Fruit fly (Drosophila melanogaster) whole organism, embryonic: ENCODE measurements around the gene SecCl.

Experiments used
- ATbp ChIP-seq: fragments of 200-800 bp; sonication (Bioruptor generic); optimal IDR thresholded peaks from 2 replicates; lab custom pipeline; 2017; ENCODE audit warnings: missing biosample characterization, mild to moderate bottlenecking, missing genetic modification characterization, missing genetic modification reagents
- Awh ChIP-seq: fragments of 200-800 bp; sonication (Bioruptor generic); IDR thresholded peaks from 2 replicates; pipeline ENCODE4, ENCODE4 v1.3.6; 2022; ENCODE audit warnings: missing biosample characterization, missing genetic modification characterization
- Bteb2 ChIP-seq: fragments of 200-800 bp; sonication (Bioruptor generic); optimal IDR thresholded peaks from 2 replicates; lab custom pipeline; 2016; ENCODE audit warnings: missing biosample characterization, missing genetic modification characterization
- CG11504 ChIP-seq: fragments of 200-800 bp; sonication (Bioruptor generic); optimal IDR thresholded peaks from 3 replicates; lab custom pipeline; 2019; ENCODE audit warnings: missing biosample characterization, mild to moderate bottlenecking, missing genetic modification characterization, moderate library complexity
- CG12155 ChIP-seq: fragments of 200-800 bp; sonication (Bioruptor generic); optimal IDR thresholded peaks from 3 replicates; lab custom pipeline; 2016; ENCODE audit warnings: missing biosample characterization, missing genetic modification characterization
- CG12659 ChIP-seq: fragments of 200-800 bp; sonication (Bioruptor generic); optimal IDR thresholded peaks from 3 replicates; lab custom pipeline; 2017; ENCODE audit warnings: mild to moderate bottlenecking, missing biosample characterization, missing genetic modification reagents, missing genetic modification characterization
- CG17186 ChIP-seq: fragments of 200-800 bp; sonication (Bioruptor generic); optimal IDR thresholded peaks from 3 replicates; lab custom pipeline; 2017; ENCODE audit warnings: missing biosample characterization, missing genetic modification reagents, missing genetic modification characterization
- CG17385 ChIP-seq: fragments of 200-800 bp; sonication (Bioruptor generic); optimal IDR thresholded peaks from 3 replicates; lab custom pipeline; 2018; ENCODE audit warnings: missing biosample characterization, mild to moderate bottlenecking, missing genetic modification characterization
- CG18011 ChIP-seq: fragments of 200-800 bp; sonication (Bioruptor generic); optimal IDR thresholded peaks from 2 replicates; lab custom pipeline; 2017; ENCODE audit warnings: missing biosample characterization, missing genetic modification characterization, mild to moderate bottlenecking, moderate library complexity, missing genotype
- CG18599 ChIP-seq: fragments of 200-800 bp; sonication (Bioruptor generic); optimal IDR thresholded peaks from 3 replicates; lab custom pipeline; 2017; ENCODE audit warnings: missing biosample characterization, missing genetic modification characterization, mild to moderate bottlenecking, moderate library complexity, missing genetic modification reagents
- CG30403 ChIP-seq: fragments of 200-800 bp; sonication (Bioruptor generic); optimal IDR thresholded peaks from 3 replicates; lab custom pipeline; 2016; ENCODE audit warnings: missing biosample characterization, missing genetic modification characterization
- CG4360 ChIP-seq: fragments of 200-800 bp; sonication (Bioruptor generic); IDR thresholded peaks from 2 replicates; pipeline ENCODE4 v1.3.6; 2022; ENCODE audit warnings: missing biosample characterization, missing genetic modification characterization
- CG6765 ChIP-seq: fragments of 200-800 bp; sonication (Bioruptor generic); optimal IDR thresholded peaks from 3 replicates; lab custom pipeline; 2017; ENCODE audit warnings: missing biosample characterization, mild to moderate bottlenecking, missing genetic modification characterization
- CG8290 ChIP-seq, 3 experiments: fragments of 200-800 bp; sonication (Bioruptor generic); optimal IDR thresholded peaks; 2 replicates each; lab custom pipeline; 2016 to 2019; ENCODE audit warnings: missing biosample characterization in 3 of 3, missing genetic modification characterization in 3 of 3, mild to moderate bottlenecking in 2 of 3, moderate library complexity in 1 of 3
- CG8388 ChIP-seq: fragments of 200-800 bp; sonication (Bioruptor generic); optimal IDR thresholded peaks from 2 replicates; lab custom pipeline; 2019; ENCODE audit warnings: missing biosample characterization, mild to moderate bottlenecking, missing genetic modification characterization, moderate library complexity
- CG8765 ChIP-seq: fragments of 200-800 bp; sonication (Bioruptor generic); IDR thresholded peaks from 2 replicates; pipeline ENCODE4 v1.3.6; 2022; ENCODE audit warnings: missing biosample characterization, missing genetic modification characterization
- CG8924 ChIP-seq: fragments of 200-800 bp; optimal IDR thresholded peaks from 3 replicates; lab custom pipeline; 2019; ENCODE audit warnings: missing biosample characterization, mild to moderate bottlenecking, missing genetic modification characterization, moderate library complexity
- CG9437 ChIP-seq: fragments of 200-800 bp; sonication (Bioruptor generic); optimal IDR thresholded peaks from 2 replicates; lab custom pipeline; 2018; ENCODE audit warnings: missing biosample characterization, mild to moderate bottlenecking, missing genetic modification characterization
- CG9609 ChIP-seq: fragments of 200-800 bp; sonication (Bioruptor generic); optimal IDR thresholded peaks from 3 replicates; lab custom pipeline; 2016; ENCODE audit warnings: missing biosample characterization, missing genetic modification characterization
- Drgx ChIP-seq: fragments of 200-800 bp; sonication (Bioruptor generic); IDR thresholded peaks from 2 replicates; pipeline ENCODE4 v1.3.6; 2022; ENCODE audit warnings: missing biosample characterization, missing genetic modification characterization
- Elba2 ChIP-seq: fragments of 200-800 bp; sonication (Bioruptor generic); optimal IDR thresholded peaks from 3 replicates; lab custom pipeline; 2016; ENCODE audit warnings: missing biosample characterization, missing genetic modification characterization
- HLH3B ChIP-seq: fragments of 200-800 bp; sonication (Bioruptor generic); IDR thresholded peaks from 2 replicates; pipeline ENCODE4 v1.3.6; 2022; ENCODE audit warnings: missing biosample characterization, missing genetic modification characterization
- Hmr ChIP-seq: fragments of 200-800 bp; sonication (Bioruptor generic); optimal IDR thresholded peaks from 3 replicates; lab custom pipeline; 2017; ENCODE audit warnings: mild to moderate bottlenecking, missing biosample characterization, missing genetic modification reagents, missing genetic modification characterization
- Hr51 ChIP-seq, 2 experiments: fragments of 200-800 bp; sonication (Bioruptor generic); optimal IDR thresholded peaks; 2 replicates in 1 of 2; 3 replicates in 1 of 2; lab custom pipeline; 2016 to 2018; ENCODE audit warnings: missing biosample characterization in 2 of 2, missing genetic modification characterization in 2 of 2, mild to moderate bottlenecking in 1 of 2, moderate library complexity in 1 of 2
- Meics ChIP-seq: fragments of 200-800 bp; sonication (Bioruptor generic); optimal IDR thresholded peaks from 2 replicates; lab custom pipeline; 2017; ENCODE audit warnings: missing biosample characterization, mild to moderate bottlenecking, missing genetic modification characterization
- NC2β ChIP-seq: fragments of 200-800 bp; sonication (Bioruptor generic); optimal IDR thresholded peaks from 2 replicates; lab custom pipeline; 2016; ENCODE audit warnings: missing biosample characterization, missing genetic modification characterization
- Sox102F ChIP-seq: fragments of 200-800 bp; sonication (Bioruptor generic); optimal IDR thresholded peaks from 2 replicates; lab custom pipeline; 2018; ENCODE audit warnings: missing biosample characterization, mild to moderate bottlenecking, missing genetic modification characterization, moderate library complexity
- Xrp1 ChIP-seq: fragments of 200-800 bp; sonication (Bioruptor generic); IDR thresholded peaks from 2 replicates; pipeline ENCODE4 v1.3.6; 2022; ENCODE audit warnings: missing biosample characterization, missing genetic modification characterization
- ara ChIP-seq: fragments of 200-800 bp; sonication (Bioruptor generic); IDR thresholded peaks from 2 replicates; pipeline ENCODE4 v1.3.6; 2022; ENCODE audit warnings: missing biosample characterization, missing genetic modification characterization
- br ChIP-seq: fragments of >200 bp; optimal IDR thresholded peaks from 2 replicates; lab custom pipeline; 2017
- caup ChIP-seq: fragments of 200-800 bp; sonication (Bioruptor generic); optimal IDR thresholded peaks from 3 replicates; lab custom pipeline; 2017; ENCODE audit warnings: missing biosample characterization, mild to moderate bottlenecking, missing genetic modification characterization, moderate library complexity; ENCODE audit not compliant: severe bottlenecking
- ci ChIP-seq: fragments of 200-800 bp; sonication (Bioruptor generic); IDR thresholded peaks from 3 replicates; pipeline ENCODE4 v1.3.6; 2022; ENCODE audit warnings: missing biosample characterization, missing genetic modification characterization
- dmrt11E ChIP-seq: fragments of 200-800 bp; sonication (Bioruptor generic); optimal IDR thresholded peaks from 3 replicates; lab custom pipeline; 2018; ENCODE audit warnings: missing biosample characterization, mild to moderate bottlenecking, missing genetic modification characterization, moderate library complexity
- grau ChIP-seq: fragments of 200-800 bp; optimal IDR thresholded peaks from 3 replicates; lab custom pipeline; 2019; ENCODE audit warnings: missing biosample characterization, mild to moderate bottlenecking, missing genetic modification characterization, moderate library complexity
- jing ChIP-seq: fragments of 200-800 bp; sonication (Bioruptor generic); optimal IDR thresholded peaks from 2 replicates; lab custom pipeline; 2018; ENCODE audit warnings: missing biosample characterization, mild to moderate bottlenecking, missing genetic modification characterization
- lab ChIP-seq: fragments of 200-800 bp; sonication (Bioruptor generic); optimal IDR thresholded peaks from 3 replicates; lab custom pipeline; 2017; ENCODE audit warnings: missing biosample characterization, missing genetic modification characterization, mild to moderate bottlenecking, moderate library complexity, missing genetic modification reagents
- org-1 ChIP-seq: fragments of 200-800 bp; sonication (Bioruptor generic); optimal IDR thresholded peaks from 2 replicates; lab custom pipeline; 2017; ENCODE audit warnings: missing biosample characterization, missing genetic modification characterization
- row ChIP-seq: fragments of 200-800 bp; sonication (Bioruptor generic); IDR thresholded peaks from 3 replicates; pipeline ENCODE4 v1.3.6; 2022; ENCODE audit warnings: missing biosample characterization, missing genetic modification characterization
- sd ChIP-seq: fragments of 200-800 bp; sonication (Bioruptor generic); optimal IDR thresholded peaks from 3 replicates; lab custom pipeline; 2018; ENCODE audit warnings: missing biosample characterization, mild to moderate bottlenecking, missing genetic modification characterization, moderate library complexity
- sens ChIP-seq: fragments of 200-800 bp; sonication (Bioruptor generic); peaks from one replicate; lab custom pipeline; 2016; ENCODE audit warnings: missing biosample characterization, missing genetic modification characterization
- sim ChIP-seq: fragments of 200-800 bp; sonication (Bioruptor generic); IDR thresholded peaks from 2 replicates; pipeline ENCODE4 v1.3.6; 2022; ENCODE audit warnings: missing biosample characterization, missing genetic modification characterization
- slp2 ChIP-seq: fragments of 200-800 bp; sonication (Bioruptor generic); optimal IDR thresholded peaks from 2 replicates; lab custom pipeline; 2016; ENCODE audit warnings: missing biosample characterization, missing genetic modification characterization
- sug ChIP-seq: fragments of 200-800 bp; optimal IDR thresholded peaks from 2 replicates; lab custom pipeline; 2019; ENCODE audit warnings: missing biosample characterization, mild to moderate bottlenecking, missing genetic modification characterization, moderate library complexity
- tap ChIP-seq: fragments of 200-800 bp; optimal IDR thresholded peaks from 3 replicates; lab custom pipeline; 2019; ENCODE audit warnings: missing biosample characterization, mild to moderate bottlenecking, missing genetic modification characterization, moderate library complexity
- tgo ChIP-seq: fragments of 200-800 bp; sonication (Bioruptor generic); IDR thresholded peaks from 3 replicates; pipeline ENCODE4 v1.3.6; 2022; ENCODE audit warnings: missing biosample characterization, missing genetic modification characterization
- unpg ChIP-seq: fragments of 200-800 bp; sonication (Bioruptor generic); optimal IDR thresholded peaks from 3 replicates; lab custom pipeline; 2018; ENCODE audit warnings: missing biosample characterization, mild to moderate bottlenecking, missing genetic modification characterization, moderate library complexity
- wek ChIP-seq: fragments of 200-800 bp; sonication (Bioruptor generic); optimal IDR thresholded peaks from 3 replicates; lab custom pipeline; 2018; ENCODE audit warnings: missing biosample characterization, mild to moderate bottlenecking, missing genetic modification characterization, moderate library complexity
- z ChIP-seq: fragments of 200-800 bp; sonication (Bioruptor generic); IDR thresholded peaks from 3 replicates; pipeline ENCODE4 v1.3.6; 2022; ENCODE audit warnings: missing biosample characterization, missing genetic modification characterization
- zf30C ChIP-seq: fragments of 200-800 bp; sonication (Bioruptor generic); optimal IDR thresholded peaks from 3 replicates; lab custom pipeline; 2018; ENCODE audit warnings: missing biosample characterization, mild to moderate bottlenecking, missing genetic modification characterization

SecCl gene

dm6 chr3L:17457695-17458242 lies 12.2 kb upstream of the SecCl start (continued):
- TF ChIP-seq zf30C (GFP tag; lab: Kevin White, UChicago) (peak; percentile 42), NC2β (GFP tag; lab: Kevin White, UChicago) (no peak), Hr51 (GFP tag; optimal IDR thresholded peaks at IDR 0.05; lab: Kevin White, UChicago) (peak in 1 of 2 experiments; percentile 42), z (no peak), CG18011 (GFP tag; lab: Kevin White, UChicago) (no peak), dmrt11E (tag; lab: Kevin White, UChicago) (peak; percentile 47), CG9609 (GFP tag; lab: Kevin White, UChicago) (no peak), sens (GFP tag; lab: Kevin White, UChicago) (peak; percentile 76), CG17186 (GFP tag; lab: Kevin White, UChicago) (no peak), sim (0 out of 2 replicates have a peak, but pooled peaks have one; percentile 28), CG8388 (peak; percentile 43), unpg (GFP tag; lab: Kevin White, UChicago) (no peak), Sox102F (GFP tag; lab: Kevin White, UChicago) (peak; percentile 48), CG11504 (tag; lab: Kevin White, UChicago) (peak; percentile 55), ATbp (peak; percentile 5), Bteb2 (no peak), CG8290 (GFP tag; optimal IDR thresholded peaks at IDR 0.05; lab: Kevin White, UChicago) (no peak), CG8290 (tag; optimal IDR thresholded peaks at IDR 0.05; lab: Kevin White, UChicago) (no peak), sd (tag; lab: Kevin White, UChicago) (no peak), tap (peak; percentile 13), Drgx (GFP tag; lab: Robert Waterston, UW) (no peak), sug (no peak), br (no peak), CG17385 (GFP tag; lab: Kevin White, UChicago) (peak; percentile 12), Elba2 (GFP tag; lab: Kevin White, UChicago) (no peak), org-1 (GFP tag; lab: Kevin White, UChicago) (no peak), Awh (no peak), row (peak; percentile 61), CG12659 (GFP tag; lab: Kevin White, UChicago) (peak; percentile 6), slp2 (GFP tag; lab: Kevin White, UChicago) (no peak), Xrp1 (peak; percentile 62; the same call in 1 of the 2 replicates), wek (GFP tag; lab: Kevin White, UChicago) (no peak), CG9437 (GFP tag; lab: Kevin White, UChicago) (peak; percentile 1), caup (GFP tag; lab: Kevin White, UChicago) (no peak)

- TF ChIP-seq HLH3B (GFP tag; lab: Robert Waterston, UW) (no peak), CG8924 (peak; percentile 5), CG4360 (peak; percentile 43), jing (no peak), tgo (GFP tag; lab: Robert Waterston, UW) (peak; percentile 19; the same call in 1 of the 3 replicates), Hmr (GFP tag; lab: Kevin White, UChicago) (peak; percentile 22), lab (GFP tag; lab: Kevin White, UChicago) (peak; percentile 69), CG8388 (peak; percentile 17), CG30403 (peak; percentile 32), grau (peak; percentile 48), CG6765 (GFP tag; lab: Kevin White, UChicago) (no peak), Drgx (GFP tag; lab: Robert Waterston, UW) (no peak), Meics (GFP tag; lab: Kevin White, UChicago) (peak; percentile 39), CG12155 (GFP tag; lab: Kevin White, UChicago) (no peak), unpg (GFP tag; lab: Kevin White, UChicago) (peak; percentile 39), CG18599 (peak; percentile 69), CG8765 (GFP tag; lab: Robert Waterston, UW) (no peak), ATbp (peak; percentile 17), ara (GFP tag; lab: Robert Waterston, UW) (no peak), ci (0 out of 3 replicates have a peak, but pooled peaks have one; percentile 50)
These were observed 10.9 kb upstream of the SecCl start for dm6 chr3L:17458856-17459518.
